Fruit fly (Drosophila melanogaster): ENCODE results near the gene Cp15.

Cp15 gene

DNA sequence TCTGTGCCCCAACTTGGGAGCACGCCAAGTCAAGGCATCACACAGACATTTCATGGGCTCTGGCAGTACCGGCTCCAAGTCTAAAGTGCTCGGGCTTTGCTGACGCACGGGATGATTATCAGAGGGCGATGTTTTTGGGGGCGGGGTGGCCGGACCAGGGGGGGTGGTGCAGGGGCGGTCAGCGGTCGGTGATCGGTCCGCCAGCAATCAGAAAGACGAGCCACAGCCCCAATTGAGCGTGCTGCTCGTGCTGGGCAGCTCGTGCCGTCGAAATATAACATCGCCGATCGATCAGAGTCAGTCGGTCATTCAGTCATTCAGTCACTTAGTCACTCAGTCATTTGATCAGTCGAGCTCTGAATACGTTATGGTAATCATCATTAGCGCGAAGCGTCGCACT lies 30.4 kb upstream of the Cp15 start (continued):
- TF ChIP-seq Oaz (GFP tag; IDR thresholded peaks at IDR 0.05) (no peak), insv (GFP tag; optimal IDR thresholded peaks at IDR 0.05) (no peak), CG17186 (GFP tag; optimal IDR thresholded peaks at IDR 0.05) (no peak), CG13123 (GFP tag; optimal IDR thresholded peaks at IDR 0.05) (no peak), jumu (GFP tag; optimal IDR thresholded peaks at IDR 0.05) (no peak), BtbVII (GFP tag; optimal IDR thresholded peaks at IDR 0.05) (no peak), ttk (GFP tag; IDR thresholded peaks at IDR 0.05) (no peak), CG17568 (GFP tag; optimal IDR thresholded peaks at IDR 0.05) (no peak), CG4328 (GFP tag; optimal IDR thresholded peaks at IDR 0.05) (no peak), bowl (GFP tag; IDR thresholded peaks at IDR 0.05) (no peak), CG16863 (GFP tag; optimal IDR thresholded peaks at IDR 0.05) (no peak), CG14965 (GFP tag; optimal IDR thresholded peaks at IDR 0.05; ENCODE audit: borderline replicate concordance) (no peak), Drgx (GFP tag; IDR thresholded peaks at IDR 0.05) (peak; percentile 39), jing (GFP tag; optimal IDR thresholded peaks at IDR 0.05) (no peak), MESR4 (GFP tag; optimal IDR thresholded peaks at IDR 0.05) (no peak), MTF-1 (GFP tag; optimal IDR thresholded peaks at IDR 0.05; ENCODE audit: borderline replicate concordance) (no peak), CG9932 (GFP tag; IDR thresholded peaks at IDR 0.05) (no peak; the same call in 1 of the 2 replicates), CG18476 (GFP tag; optimal IDR thresholded peaks at IDR 0.05) (no peak), schlank (tag; optimal IDR thresholded peaks at IDR 0.05) (no peak), CG17802 (tag; optimal IDR thresholded peaks at IDR 0.05) (no peak), CrebB (tag; optimal IDR thresholded peaks at IDR 0.05) (no peak), CG17829 (tag; optimal IDR thresholded peaks at IDR 0.05) (no peak), Hr3 (GFP tag; optimal IDR thresholded peaks at IDR 0.05) (no peak), CG15514 (GFP tag; optimal IDR thresholded peaks at IDR 0.05) (peak; percentile 18), Fer1 (GFP tag; optimal IDR thresholded peaks at IDR 0.05) (no peak), Fer3 (tag; optimal IDR thresholded peaks at IDR 0.05) (no peak), Med (GFP tag) (peak; percentile 39), Meics (GFP tag; optimal IDR thresholded peaks at IDR 0.05) (peak; percentile 8), abd-A (tag; optimal IDR thresholded peaks at IDR 0.05) (peak; percentile 65), CG7963 (GFP tag; IDR thresholded peaks at IDR 0.05; ENCODE audit: partially characterized antibody) (no peak), Kr (GFP tag; optimal IDR thresholded peaks at IDR 0.05) (no peak), Antp (GFP tag; optimal IDR thresholded peaks at IDR 0.05) (no peak), disco-r (GFP tag; optimal IDR thresholded peaks at IDR 0.05) (no peak), cwo (GFP tag; optimal IDR thresholded peaks at IDR 0.05) (peak; percentile 100), CG11085 (GFP tag; IDR thresholded peaks at IDR 0.05) (no peak), sens (GFP tag) (no peak), dati (GFP tag; IDR thresholded peaks at IDR 0.05) (no peak), CG9609 (GFP tag; optimal IDR thresholded peaks at IDR 0.05) (no peak), lilli (GFP tag; optimal IDR thresholded peaks at IDR 0.05) (no peak), CG8478 (optimal IDR thresholded peaks at IDR 0.05) (no peak), CG17359 (tag; optimal IDR thresholded peaks at IDR 0.05) (no peak), Mad (GFP tag; optimal IDR thresholded peaks at IDR 0.05) (no peak), HLH4C (GFP tag; IDR thresholded peaks at IDR 0.05; ENCODE audit: partially characterized antibody) (no peak), run (tag; optimal IDR thresholded peaks at IDR 0.05) (no peak), CG4404 (GFP tag; IDR thresholded peaks at IDR 0.05) (no peak), Sox100B (GFP tag; optimal IDR thresholded peaks at IDR 0.05) (no peak), CG8924 (tag; optimal IDR thresholded peaks at IDR 0.05) (no peak), CG6813 (GFP tag; optimal IDR thresholded peaks at IDR 0.05) (no peak), dan (GFP tag; IDR thresholded peaks at IDR 0.05) (no peak), CG3065 (GFP tag; optimal IDR thresholded peaks at IDR 0.05) (no peak), mld (GFP tag; IDR thresholded peaks at IDR 0.05; ENCODE audit: partially characterized antibody) (no peak), Dip3 (GFP tag; optimal IDR thresholded peaks at IDR 0.05) (no peak)

Data from whole organism, embryonic.